Fruit fly (Drosophila melanogaster): ENCODE data around the gene CG42613.

The CG42613 gene

DNA sequence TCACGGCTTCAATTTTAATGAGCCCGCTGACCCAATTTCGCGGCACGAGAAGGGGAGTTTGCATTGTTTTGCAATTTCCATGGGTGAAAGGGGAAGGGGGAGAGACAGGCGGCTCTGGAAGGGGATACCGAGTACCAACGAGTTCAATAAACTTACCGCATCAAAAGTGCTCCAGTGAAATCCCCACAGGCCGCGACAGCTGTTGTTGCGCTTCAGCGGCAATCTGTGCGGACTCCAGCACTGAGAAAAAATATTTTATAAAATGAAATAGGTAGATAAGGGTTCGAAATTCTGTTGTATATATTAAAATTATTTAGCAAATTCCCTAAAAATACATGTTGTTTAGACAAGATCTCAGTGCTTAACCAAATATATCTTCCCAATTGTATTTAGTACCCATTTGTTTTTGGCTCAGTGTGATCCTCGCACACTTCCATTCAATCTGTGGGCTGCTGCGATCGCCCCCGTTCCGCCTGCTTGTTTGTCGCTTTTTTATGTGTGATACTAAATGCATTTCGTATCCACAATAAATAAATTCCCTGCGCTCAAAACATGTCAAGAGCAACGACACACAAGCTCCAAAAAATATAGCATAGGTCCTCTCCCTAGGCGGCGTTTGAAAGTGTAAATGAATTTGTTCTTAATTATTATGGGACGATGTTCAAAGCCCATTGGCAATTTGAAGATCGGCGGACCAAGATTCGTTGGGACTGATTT, 66.7 kb downstream of the CG42613 start (continued):
- TF ChIP-seq Doc3 (GFP tag; IDR thresholded peaks at IDR 0.05; ENCODE audit: partially characterized antibody) (no peak), tin (GFP tag; optimal IDR thresholded peaks at IDR 0.05) (peak; percentile 84), CG15011 (GFP tag; optimal IDR thresholded peaks at IDR 0.05) (peak; percentile 32), Tbp (GFP tag; optimal IDR thresholded peaks at IDR 0.05) (no peak), Doc2 (GFP tag; IDR thresholded peaks at IDR 0.05) (no peak), gem (tag; optimal IDR thresholded peaks at IDR 0.05) (peak; percentile 89), Opbp (GFP tag; IDR thresholded peaks at IDR 0.05; ENCODE audit: partially characterized antibody) (no peak), pfk (GFP tag; optimal IDR thresholded peaks at IDR 0.05) (no peak), CG33557 (GFP tag; optimal IDR thresholded peaks at IDR 0.05) (peak; percentile 17), CG33213 (GFP tag; optimal IDR thresholded peaks at IDR 0.05) (no peak), CG12769 (tag; optimal IDR thresholded peaks at IDR 0.05) (peak; percentile 19), D19B (GFP tag; optimal IDR thresholded peaks at IDR 0.05) (no peak), CG12942 (GFP tag; optimal IDR thresholded peaks at IDR 0.05) (peak; percentile 63), MBD-R2 (GFP tag; IDR thresholded peaks at IDR 0.05) (peak; percentile 29; the same call in 1 of the 2 replicates), nerfin-2 (GFP tag; IDR thresholded peaks at IDR 0.05; ENCODE audit: partially characterized antibody) (no peak), YL-1 (GFP tag; optimal IDR thresholded peaks at IDR 0.05) (no peak), CG12104 (GFP tag; optimal IDR thresholded peaks at IDR 0.05) (peak; percentile 16), p53 (GFP tag; optimal IDR thresholded peaks at IDR 0.05) (no peak), Atf3 (GFP tag; optimal IDR thresholded peaks at IDR 0.05) (peak; percentile 40), Antp (GFP tag; optimal IDR thresholded peaks at IDR 0.05) (peak; percentile 49), kni (GFP tag; optimal IDR thresholded peaks at IDR 0.05) (no peak), jigr1 (GFP tag; IDR thresholded peaks at IDR 0.05) (peak; percentile 64; the same call in 1 of the 3 replicates), sisA (GFP tag; IDR thresholded peaks at IDR 0.05) (peak; percentile 88), fru (optimal IDR thresholded peaks at IDR 0.05) (no peak), CG3407 (GFP tag; optimal IDR thresholded peaks at IDR 0.05) (peak; percentile 78), CG15479 (GFP tag; optimal IDR thresholded peaks at IDR 0.05) (no peak), B-H2 (GFP tag; optimal IDR thresholded peaks at IDR 0.05) (no peak), CG6175 (GFP tag; IDR thresholded peaks at IDR 0.05) (0 out of 3 replicates have a peak, but pooled peaks have one; percentile 13), CG13287 (GFP tag; IDR thresholded peaks at IDR 0.05; ENCODE audit: partially characterized antibody) (no peak), ttk (GFP tag; IDR thresholded peaks at IDR 0.05) (peak; percentile 76), eyg (GFP tag; optimal IDR thresholded peaks at IDR 0.05) (peak; percentile 33), eve (GFP tag; optimal IDR thresholded peaks at IDR 0.05) (peak in 1 of 2 experiments; percentile 91), z (GFP tag; IDR thresholded peaks at IDR 0.05) (0 out of 3 replicates have a peak, but pooled peaks have one; percentile 58), CG8089 (GFP tag; optimal IDR thresholded peaks at IDR 0.05) (peak; percentile 52), Lhr (GFP tag; optimal IDR thresholded peaks at IDR 0.05) (peak; percentile 68), CG18262 (tag; optimal IDR thresholded peaks at IDR 0.05) (peak; percentile 88), CG10959 (GFP tag; IDR thresholded peaks at IDR 0.05) (peak; percentile 60; the same call in 1 of the 2 replicates), pita (GFP tag; optimal IDR thresholded peaks at IDR 0.05) (no peak), nau (GFP tag; optimal IDR thresholded peaks at IDR 0.05) (peak; percentile 97), CG1603 (tag; optimal IDR thresholded peaks at IDR 0.05) (peak; percentile 87), CG17361 (GFP tag; IDR thresholded peaks at IDR 0.05) (peak; percentile 80), hbn (GFP tag; IDR thresholded peaks at IDR 0.05; ENCODE audit: partially characterized antibody) (no peak), CG11456 (GFP tag; IDR thresholded peaks at IDR 0.05) (peak; percentile 71; the same call in 1 of the 3 replicates), ham (GFP tag; IDR thresholded peaks at IDR 0.05) (no peak), ind (GFP tag; optimal IDR thresholded peaks at IDR 0.05) (peak; percentile 63), Gug (GFP tag; IDR thresholded peaks at IDR 0.05) (peak; percentile 53; the same call in 2 of the 4 replicates), CG11504 (tag; optimal IDR thresholded peaks at IDR 0.05) (peak; percentile 89), CG31224 (GFP tag; IDR thresholded peaks at IDR 0.05) (peak; percentile 34; the same call in 1 of the 2 replicates), CrebB (tag; optimal IDR thresholded peaks at IDR 0.05) (peak; percentile 16)
